Fruit fly (Drosophila melanogaster): ENCODE measurements around the gene Cyp6d5.

Gene Cyp6d5

dm6 chr3R:14031531-14032414 is 2.7 kb downstream of the Cyp6d5 start, which contains the start of the genes rdx and CG3061 (continued):
- TF ChIP-seq caup (GFP tag; optimal IDR thresholded peaks at IDR 0.05; ENCODE audit: severe bottlenecking): peak; percentile 55
- no peak for TF ChIP-seq CG6683 (GFP tag; optimal IDR thresholded peaks at IDR 0.05)
- peak; percentile 60 for TF ChIP-seq dmrt11E (tag; optimal IDR thresholded peaks at IDR 0.05)
- TF ChIP-seq run (tag; optimal IDR thresholded peaks at IDR 0.05): no peak
- peak; percentile 74 for TF ChIP-seq phol (tag; optimal IDR thresholded peaks at IDR 0.05)
- TF ChIP-seq CG18262 (tag; optimal IDR thresholded peaks at IDR 0.05): peak; percentile 69
- TF ChIP-seq HLH54F (GFP tag; optimal IDR thresholded peaks at IDR 0.05): peak; percentile 3
- peak; percentile 51 for TF ChIP-seq CG13296 (GFP tag; optimal IDR thresholded peaks at IDR 0.05)
- TF ChIP-seq ac (GFP tag; optimal IDR thresholded peaks at IDR 0.05): no peak
- TF ChIP-seq cad (GFP tag; optimal IDR thresholded peaks at IDR 0.05): no peak
- no peak for TF ChIP-seq ham (GFP tag; IDR thresholded peaks at IDR 0.05)
- peak in 1 of 2 experiments; percentile 48 for TF ChIP-seq dpn (GFP tag; optimal IDR thresholded peaks at IDR 0.05)
- TF ChIP-seq so (GFP tag; IDR thresholded peaks at IDR 0.05): no peak
- TF ChIP-seq CG9609 (GFP tag; optimal IDR thresholded peaks at IDR 0.05): no peak
- TF ChIP-seq CG2120 (GFP tag; optimal IDR thresholded peaks at IDR 0.05): peak; percentile 20
- peak; percentile 15 for TF ChIP-seq CG8944 (GFP tag; optimal IDR thresholded peaks at IDR 0.05)
- no peak for TF ChIP-seq E2f1 (GFP tag; IDR thresholded peaks at IDR 0.05)
- TF ChIP-seq NK7.1 (GFP tag; optimal IDR thresholded peaks at IDR 0.05): no peak
- peak; percentile 38 for TF ChIP-seq Med (GFP tag)
- no peak for TF ChIP-seq ERR (GFP tag; optimal IDR thresholded peaks at IDR 0.05)
- peak; percentile 28 for TF ChIP-seq cwo (GFP tag; optimal IDR thresholded peaks at IDR 0.05)
- no peak for TF ChIP-seq CG17612 (GFP tag; IDR thresholded peaks at IDR 0.05)
- peak; percentile 86 for TF ChIP-seq sqz (GFP tag; optimal IDR thresholded peaks at IDR 0.05)
- no peak for TF ChIP-seq CG4854 (GFP tag; optimal IDR thresholded peaks at IDR 0.05)
- no peak for TF ChIP-seq CG6765 (GFP tag; optimal IDR thresholded peaks at IDR 0.05)
- TF ChIP-seq wek (GFP tag; optimal IDR thresholded peaks at IDR 0.05): no peak
- TF ChIP-seq hb (GFP tag; IDR thresholded peaks at IDR 0.05; ENCODE audit: partially characterized antibody): no peak
- peak; percentile 32 for TF ChIP-seq zfh2 (GFP tag; optimal IDR thresholded peaks at IDR 0.05)
- no peak for TF ChIP-seq nau (GFP tag; optimal IDR thresholded peaks at IDR 0.05)
- TF ChIP-seq Ets65A (GFP tag): peak; percentile 59
- peak; percentile 39 for TF ChIP-seq PHDP (tag; optimal IDR thresholded peaks at IDR 0.05)
- peak; percentile 86 for TF ChIP-seq CG10543 (GFP tag; optimal IDR thresholded peaks at IDR 0.05)
- TF ChIP-seq Taf1 (GFP tag; IDR thresholded peaks at IDR 0.05): no peak
- TF ChIP-seq Deaf1 (tag; optimal IDR thresholded peaks at IDR 0.05): peak; percentile 62
- TF ChIP-seq Lim3 (GFP tag; IDR thresholded peaks at IDR 0.05): no peak
- TF ChIP-seq wor (GFP tag; IDR thresholded peaks at IDR 0.05): no peak
- TF ChIP-seq pan (optimal IDR thresholded peaks at IDR 0.05): no peak
- no peak for TF ChIP-seq pan (GFP tag; optimal IDR thresholded peaks at IDR 0.05 in 1 of 2, IDR thresholded peaks at IDR 0.05 in 1 of 2)
- TF ChIP-seq Antp (GFP tag; optimal IDR thresholded peaks at IDR 0.05): no peak
- TF ChIP-seq BEAF-32 (GFP tag; optimal IDR thresholded peaks at IDR 0.05): peak; percentile 47
- peak; percentile 78; the same call in 1 of the 2 replicates for TF ChIP-seq klu (GFP tag; IDR thresholded peaks at IDR 0.05)
- peak; percentile 72 for TF ChIP-seq CG13894 (tag; optimal IDR thresholded peaks at IDR 0.05)
- TF ChIP-seq CG10959 (GFP tag; IDR thresholded peaks at IDR 0.05): no peak
- peak; percentile 73 for TF ChIP-seq CG10209 (GFP tag; optimal IDR thresholded peaks at IDR 0.05)
- TF ChIP-seq CG1024 (GFP tag; IDR thresholded peaks at IDR 0.05): no peak
- TF ChIP-seq CHES-1-like (GFP tag; optimal IDR thresholded peaks at IDR 0.05): no peak
- TF ChIP-seq mld (GFP tag; IDR thresholded peaks at IDR 0.05; ENCODE audit: partially characterized antibody): no peak
- no peak for TF ChIP-seq E2f2 (GFP tag; IDR thresholded peaks at IDR 0.05)
- TF ChIP-seq B-H1 (GFP tag; IDR thresholded peaks at IDR 0.05): no peak

Measured in whole organism, embryonic.